Fruit fly (Drosophila melanogaster) whole organism, embryonic: ENCODE measurements around the gene Kdsr.
A peak's percentile ranks its signal among the peaks of the same experiment; 100 is the strongest.

Experiments used
- Atf6 ChIP-seq: fragments of 200-800 bp; sonication (Bioruptor generic); IDR thresholded peaks from 2 replicates; pipeline ENCODE4 v1.3.6; 2022; ENCODE audit warnings: missing biosample characterization, missing genetic modification characterization
- CG10366 ChIP-seq: fragments of 200-800 bp; sonication (Bioruptor generic); IDR thresholded peaks from 2 replicates; pipeline ENCODE4 v1.3.6; 2022; ENCODE audit warnings: missing biosample characterization, missing genetic modification characterization
- CG11456 ChIP-seq: fragments of 200-800 bp; sonication (Bioruptor generic); IDR thresholded peaks from 3 replicates; pipeline ENCODE4 v1.3.6; 2022; ENCODE audit warnings: missing biosample characterization, missing genetic modification characterization
- CG1233 ChIP-seq: fragments of 200-800 bp; sonication (Bioruptor generic); optimal IDR thresholded peaks from 4 replicates; lab custom pipeline; 2018; ENCODE audit warnings: missing biosample characterization, mild to moderate bottlenecking, missing genetic modification characterization
- CG14050 ChIP-seq: fragments of 200-800 bp; sonication (Bioruptor generic); IDR thresholded peaks from 3 replicates; pipeline ENCODE4 v1.3.6; 2022; ENCODE audit warnings: missing biosample characterization, missing genetic modification characterization
- CG17186 ChIP-seq: fragments of 200-800 bp; sonication (Bioruptor generic); optimal IDR thresholded peaks from 3 replicates; lab custom pipeline; 2017; ENCODE audit warnings: missing biosample characterization, missing genetic modification reagents, missing genetic modification characterization
- CG17328 ChIP-seq: fragments of 200-800 bp; sonication (Bioruptor generic); IDR thresholded peaks from 2 replicates; pipeline ENCODE4 v1.3.6; 2022; ENCODE audit warnings: missing biosample characterization, missing genetic modification characterization
- CG17359 ChIP-seq: fragments of 200-800 bp; sonication (Bioruptor generic); optimal IDR thresholded peaks from 3 replicates; lab custom pipeline; 2018; ENCODE audit warnings: missing biosample characterization, mild to moderate bottlenecking, missing genetic modification characterization, moderate library complexity
- CG18476 ChIP-seq: fragments of 200-800 bp; sonication (Bioruptor generic); optimal IDR thresholded peaks from 2 replicates; lab custom pipeline; 2016; ENCODE audit warnings: missing biosample characterization, mild to moderate bottlenecking, missing genetic modification characterization
- CG2712 ChIP-seq: fragments of 200-800 bp; optimal IDR thresholded peaks from 3 replicates; lab custom pipeline; 2019; ENCODE audit warnings: missing biosample characterization, mild to moderate bottlenecking, missing genetic modification characterization, moderate library complexity
- CG2875 ChIP-seq: fragments of 200-800 bp; sonication (Bioruptor generic); optimal IDR thresholded peaks from 2 replicates; lab custom pipeline; 2017; ENCODE audit warnings: missing biosample characterization, mild to moderate bottlenecking, missing genetic modification characterization, missing genetic modification reagents
- CG3065 ChIP-seq: fragments of 200-800 bp; sonication (Bioruptor generic); optimal IDR thresholded peaks from 2 replicates; lab custom pipeline; 2016; ENCODE audit warnings: missing biosample characterization, missing genetic modification characterization
- CG6272 ChIP-seq: fragments of 200-800 bp; sonication (Bioruptor generic); IDR thresholded peaks from 2 replicates; pipeline ENCODE4 v1.3.6; 2022; ENCODE audit warnings: missing biosample characterization, missing genetic modification characterization
- CG6765 ChIP-seq: fragments of 200-800 bp; sonication (Bioruptor generic); optimal IDR thresholded peaks from 3 replicates; lab custom pipeline; 2017; ENCODE audit warnings: missing biosample characterization, mild to moderate bottlenecking, missing genetic modification characterization
- CG6813 ChIP-seq: fragments of 200-800 bp; sonication (Bioruptor generic); optimal IDR thresholded peaks from 2 replicates; lab custom pipeline; 2017; ENCODE audit warnings: missing biosample characterization, missing genetic modification characterization, mild to moderate bottlenecking, moderate library complexity, missing genetic modification reagents
- CG7745 ChIP-seq: fragments of 200-800 bp; sonication (Bioruptor generic); optimal IDR thresholded peaks from 2 replicates; lab custom pipeline; 2018; ENCODE audit warnings: missing biosample characterization, mild to moderate bottlenecking, missing genetic modification characterization, moderate library complexity
- CG8478 ChIP-seq: fragments of >200 bp; optimal IDR thresholded peaks from 2 replicates; lab custom pipeline; 2018
- D19A ChIP-seq: fragments of 200-800 bp; optimal IDR thresholded peaks from 3 replicates; lab custom pipeline; 2019; ENCODE audit warnings: missing biosample characterization, mild to moderate bottlenecking, missing genetic modification characterization, moderate library complexity
- Dip2 ChIP-seq: fragments of 200-800 bp; sonication (Bioruptor generic); IDR thresholded peaks from 2 replicates; pipeline ENCODE4 v1.3.6; 2022; ENCODE audit warnings: missing biosample characterization, missing genetic modification characterization
- Dip3 ChIP-seq: fragments of 200-800 bp; sonication (Bioruptor generic); optimal IDR thresholded peaks from 3 replicates; lab custom pipeline; 2016; ENCODE audit warnings: missing biosample characterization, missing genetic modification characterization
- ERR ChIP-seq: fragments of 200-800 bp; sonication (Bioruptor generic); optimal IDR thresholded peaks from 2 replicates; lab custom pipeline; 2016; ENCODE audit warnings: missing biosample characterization, missing genetic modification characterization
- HLH4C ChIP-seq: fragments of 200-800 bp; sonication (Bioruptor generic); IDR thresholded peaks from 3 replicates; pipeline ENCODE4 v1.3.6; 2022; ENCODE audit warnings: missing biosample characterization, missing genetic modification characterization; ENCODE audit not compliant: partially characterized antibody
- Hr51 ChIP-seq, 2 experiments: fragments of 200-800 bp; sonication (Bioruptor generic); optimal IDR thresholded peaks; 2 replicates in 1 of 2; 3 replicates in 1 of 2; lab custom pipeline; 2016 to 2018; ENCODE audit warnings: missing biosample characterization in 2 of 2, missing genetic modification characterization in 2 of 2, mild to moderate bottlenecking in 1 of 2, moderate library complexity in 1 of 2
- Hsf ChIP-seq: fragments of 200-800 bp; sonication (Bioruptor generic); optimal IDR thresholded peaks from 3 replicates; lab custom pipeline; 2016; ENCODE audit warnings: missing biosample characterization, missing genetic modification characterization
- Lhr ChIP-seq: fragments of 200-800 bp; sonication (Bioruptor generic); optimal IDR thresholded peaks from 3 replicates; lab custom pipeline; 2017; ENCODE audit warnings: mild to moderate bottlenecking, missing biosample characterization, missing genetic modification reagents, missing genetic modification characterization
- Rfx ChIP-seq: fragments of 200-800 bp; sonication (Bioruptor generic); IDR thresholded peaks from 2 replicates; pipeline ENCODE4 v1.3.6; 2022; ENCODE audit warnings: missing biosample characterization, missing genetic modification characterization
- Sry-β ChIP-seq: fragments of 200-800 bp; sonication (Bioruptor generic); optimal IDR thresholded peaks from 2 replicates; lab custom pipeline; 2018; ENCODE audit warnings: missing biosample characterization, mild to moderate bottlenecking, missing genetic modification characterization, moderate library complexity
- Stat92E ChIP-seq, 3 experiments: fragments of >200 bp in 2 of 3; fragments of 200-800 bp in 1 of 3; sonication (Bioruptor generic) in 1 of 3; optimal IDR thresholded peaks; 2 replicates each; lab custom pipeline; 2017 to 2019; ENCODE audit warnings: missing biosample characterization in 3 of 3, missing genetic modification characterization in 3 of 3, mild to moderate bottlenecking in 1 of 3, moderate library complexity in 1 of 3
- abd-A ChIP-seq: fragments of 200-800 bp; sonication (Bioruptor generic); optimal IDR thresholded peaks from 3 replicates; lab custom pipeline; 2019; ENCODE audit warnings: missing biosample characterization, mild to moderate bottlenecking, missing genetic modification characterization, moderate library complexity
- al ChIP-seq: fragments of 200-800 bp; sonication (Bioruptor generic); IDR thresholded peaks from 2 replicates; pipeline ENCODE4 v1.3.6; 2022; ENCODE audit warnings: missing biosample characterization, missing genetic modification characterization
- btn ChIP-seq: fragments of 200-800 bp; sonication (Bioruptor generic); optimal IDR thresholded peaks from 2 replicates; lab custom pipeline; 2016; ENCODE audit warnings: missing biosample characterization, missing genetic modification characterization
- chm ChIP-seq: fragments of 200-800 bp; sonication (Bioruptor generic); IDR thresholded peaks from 2 replicates; pipeline ENCODE4 v1.3.6; 2022; ENCODE audit warnings: missing biosample characterization, missing genetic modification characterization
- ci ChIP-seq: fragments of 200-800 bp; sonication (Bioruptor generic); IDR thresholded peaks from 3 replicates; pipeline ENCODE4 v1.3.6; 2022; ENCODE audit warnings: missing biosample characterization, missing genetic modification characterization
- crc ChIP-seq: fragments of 200-800 bp; sonication (Bioruptor generic); optimal IDR thresholded peaks from 2 replicates; lab custom pipeline; 2016; ENCODE audit warnings: missing biosample characterization, missing genetic modification characterization
- emc ChIP-seq: fragments of 200-800 bp; sonication (Bioruptor generic); optimal IDR thresholded peaks from 2 replicates; lab custom pipeline; 2016; ENCODE audit warnings: missing biosample characterization, missing genetic modification characterization
- esg ChIP-seq: fragments of 200-800 bp; sonication (Bioruptor generic); conservative IDR thresholded peaks from 2 replicates; pipeline ENCODE4 v1.3.6; 2022; ENCODE audit warnings: missing biosample characterization, missing genetic modification characterization
- eve ChIP-seq, 2 experiments: fragments of >200 bp; optimal IDR thresholded peaks; 2 replicates each; lab custom pipeline; 2017; ENCODE audit warnings: missing biosample characterization in 2 of 2, missing genetic modification characterization in 2 of 2
- fru ChIP-seq: fragments of >200 bp; optimal IDR thresholded peaks from 2 replicates; lab custom pipeline; 2017
- gro ChIP-seq: fragments of 200-800 bp; sonication (Bioruptor generic); optimal IDR thresholded peaks from 2 replicates; lab custom pipeline; 2016; ENCODE audit warnings: missing biosample characterization, missing genetic modification characterization
- gt ChIP-seq: fragments of 200-800 bp; sonication (Bioruptor generic); IDR thresholded peaks from 2 replicates; pipeline ENCODE4 v1.3.6; 2022; ENCODE audit warnings: missing biosample characterization, missing genetic modification characterization
- hth ChIP-seq: fragments of >200 bp; optimal IDR thresholded peaks from 2 replicates; lab custom pipeline; 2017; ENCODE audit warnings: inconsistent platforms
- lbe ChIP-seq: fragments of 200-800 bp; sonication (Bioruptor generic); optimal IDR thresholded peaks from 2 replicates; lab custom pipeline; 2016; ENCODE audit warnings: missing biosample characterization, mild to moderate bottlenecking, missing genetic modification characterization
- lov ChIP-seq, 2 experiments: fragments of 200-800 bp in 1 of 2; fragments of >200 bp in 1 of 2; sonication (Bioruptor generic) in 1 of 2; IDR thresholded peaks in 1 of 2; optimal IDR thresholded peaks in 1 of 2; 2 replicates in 1 of 2; 3 replicates in 1 of 2; pipeline versions ENCODE4 v1.3.6 to Lab custom; 2017 to 2022; ENCODE audit warnings: missing biosample characterization in 1 of 2, missing genetic modification characterization in 1 of 2
- nerfin-2 ChIP-seq: fragments of 200-800 bp; sonication (Bioruptor generic); IDR thresholded peaks from 2 replicates; pipeline ENCODE4 v1.3.6; 2022; ENCODE audit warnings: missing biosample characterization, missing genetic modification characterization; ENCODE audit not compliant: partially characterized antibody
- ranshi ChIP-seq: fragments of 200-800 bp; sonication (Bioruptor generic); IDR thresholded peaks from 2 replicates; pipeline ENCODE4 v1.3.6; 2022; ENCODE audit warnings: missing biosample characterization, missing genetic modification characterization
- sc ChIP-seq, 3 experiments: fragments of >200 bp in 2 of 3; fragments of 200-800 bp in 1 of 3; sonication (Bioruptor generic) in 1 of 3; optimal IDR thresholded peaks; 2 replicates in 2 of 3; 3 replicates in 1 of 3; lab custom pipeline; 2017; ENCODE audit warnings: mild to moderate bottlenecking in 1 of 3, missing biosample characterization in 1 of 3, missing genetic modification characterization in 1 of 3, missing genetic modification reagents in 1 of 3
- schlank ChIP-seq: fragments of 200-800 bp; sonication (Bioruptor generic); optimal IDR thresholded peaks from 2 replicates; lab custom pipeline; 2018; ENCODE audit warnings: missing biosample characterization, mild to moderate bottlenecking, missing genetic modification characterization
- slbo ChIP-seq: fragments of 200-800 bp; sonication (Bioruptor generic); IDR thresholded peaks from 2 replicates; pipeline ENCODE4 v1.3.6; 2022; ENCODE audit warnings: missing biosample characterization, missing genetic modification characterization
- tup ChIP-seq: fragments of 200-800 bp; sonication (Bioruptor generic); optimal IDR thresholded peaks from 2 replicates; lab custom pipeline; 2016; ENCODE audit warnings: missing biosample characterization, mild to moderate bottlenecking, missing genetic modification characterization, moderate library complexity
- unc-4 ChIP-seq: fragments of 200-800 bp; sonication (Bioruptor generic); IDR thresholded peaks from 2 replicates; pipeline ENCODE4 v1.3.6; 2022; ENCODE audit warnings: missing biosample characterization, missing genetic modification characterization; ENCODE audit not compliant: partially characterized antibody
- wor ChIP-seq: fragments of 200-800 bp; sonication (Bioruptor generic); IDR thresholded peaks from 2 replicates; pipeline ENCODE4 v1.3.6; 2022; ENCODE audit warnings: missing biosample characterization, missing genetic modification characterization

Kdsr gene

DNA sequence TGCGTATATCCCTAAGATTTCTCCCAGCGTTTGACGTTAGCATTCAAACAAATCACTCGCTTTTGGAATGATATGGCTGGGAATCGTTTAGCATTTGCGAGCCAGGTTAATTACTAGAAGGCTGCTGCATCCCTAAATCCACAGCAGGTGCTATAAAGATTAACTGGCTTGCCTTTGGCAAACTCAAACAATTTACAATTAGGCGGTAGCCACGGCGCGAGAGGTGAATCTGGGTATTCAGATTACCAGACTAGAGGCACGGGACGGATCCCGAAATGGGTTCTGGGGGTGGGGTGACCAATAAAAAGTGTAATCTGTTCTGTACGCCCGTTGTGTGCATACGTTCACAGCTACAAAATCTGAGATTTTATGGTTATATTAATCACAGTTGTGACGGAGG lies 18.9 kb upstream of the Kdsr start, which contains the start of gene CG11892 (continued):
- TF ChIP-seq Atf6 = peak; percentile 21; the same call in 1 of the 2 replicates
- TF ChIP-seq crc (GFP tag; lab: Kevin White, UChicago) = no peak
- no peak for TF ChIP-seq CG2875
- no peak for TF ChIP-seq lov (optimal IDR thresholded peaks at IDR 0.05; lab: Kevin White, UChicago)
- no peak for TF ChIP-seq lov (GFP tag; IDR thresholded peaks at IDR 0.05; lab: Robert Waterston, UW)
- no peak for TF ChIP-seq CG8478
- TF ChIP-seq Dip2 (GFP tag; lab: Robert Waterston, UW) = no peak
- TF ChIP-seq lbe = no peak
- TF ChIP-seq CG14050 = 0 out of 3 replicates have a peak, but pooled peaks have one; percentile 13
- TF ChIP-seq ranshi (GFP tag; lab: Robert Waterston, UW) = no peak
- no peak for TF ChIP-seq btn
- peak; percentile 69; the same call in 1 of the 3 replicates for TF ChIP-seq ci (GFP tag; lab: Robert Waterston, UW)
- no peak for TF ChIP-seq Sry-β
- no peak for TF ChIP-seq chm (GFP tag; lab: Robert Waterston, UW)
- peak; percentile 30 for TF ChIP-seq CG6765 (GFP tag; lab: Kevin White, UChicago)
- no peak for TF ChIP-seq CG3065 (GFP tag; lab: Kevin White, UChicago)
- TF ChIP-seq CG6272 (GFP tag; lab: Robert Waterston, UW) = no peak
- no peak for TF ChIP-seq CG6813 (GFP tag; lab: Kevin White, UChicago)
- TF ChIP-seq slbo (GFP tag; lab: Robert Waterston, UW) = no peak
- peak; percentile 60 for TF ChIP-seq CG17359 (tag; lab: Kevin White, UChicago)
- TF ChIP-seq CG17186 (GFP tag; lab: Kevin White, UChicago) = no peak
- no peak for TF ChIP-seq CG11456 (GFP tag; lab: Robert Waterston, UW)
- TF ChIP-seq hth (lab: Kevin White, UChicago) = no peak
- TF ChIP-seq nerfin-2 = no peak
- TF ChIP-seq gro (GFP tag; lab: Kevin White, UChicago) = no peak
- no peak for TF ChIP-seq sc (optimal IDR thresholded peaks at IDR 0.05; lab: Kevin White, UChicago)
- TF ChIP-seq sc (GFP tag; optimal IDR thresholded peaks at IDR 0.05; lab: Kevin White, UChicago) = no peak
- no peak for TF ChIP-seq Hr51 (GFP tag; optimal IDR thresholded peaks at IDR 0.05; lab: Kevin White, UChicago)
- TF ChIP-seq fru (lab: Kevin White, UChicago) = no peak
- TF ChIP-seq schlank (tag; lab: Kevin White, UChicago) = peak; percentile 79
- no peak for TF ChIP-seq Lhr (GFP tag; lab: Kevin White, UChicago)
- no peak for TF ChIP-seq CG17328 (GFP tag; lab: Robert Waterston, UW)
- TF ChIP-seq CG7745 (tag; lab: Kevin White, UChicago) = no peak
- TF ChIP-seq CG1233 (GFP tag; lab: Kevin White, UChicago) = no peak
- no peak for TF ChIP-seq unc-4 (GFP tag; lab: Robert Waterston, UW)
- no peak for TF ChIP-seq al (GFP tag; lab: Robert Waterston, UW)
- no peak for TF ChIP-seq HLH4C (GFP tag; lab: Robert Waterston, UW)
- no peak for TF ChIP-seq emc (GFP tag; lab: Kevin White, UChicago)
- TF ChIP-seq CG2712 (tag; lab: Kevin White, UChicago) = no peak
- TF ChIP-seq ERR (GFP tag; lab: Kevin White, UChicago) = no peak
- TF ChIP-seq Hsf (GFP tag; lab: Kevin White, UChicago) = no peak
- TF ChIP-seq CG18476 (GFP tag; lab: Kevin White, UChicago) = no peak
- TF ChIP-seq D19A (tag; lab: Kevin White, UChicago) = no peak
- no peak for TF ChIP-seq abd-A
- TF ChIP-seq Dip3 (GFP tag; lab: Kevin White, UChicago) = no peak
- no peak for TF ChIP-seq tup (GFP tag; lab: Kevin White, UChicago)
- TF ChIP-seq eve (GFP tag; optimal IDR thresholded peaks at IDR 0.05; lab: Kevin White, UChicago) = no peak
- TF ChIP-seq wor = no peak
- TF ChIP-seq CG10366 (GFP tag; lab: Robert Waterston, UW) = no peak
- TF ChIP-seq esg = no peak
- TF ChIP-seq Stat92E (GFP tag; optimal IDR thresholded peaks at IDR 0.05; lab: Kevin White, UChicago) = no peak
- no peak for TF ChIP-seq gt (GFP tag; lab: Robert Waterston, UW)
- TF ChIP-seq Rfx (GFP tag; lab: Robert Waterston, UW) = 0 out of 2 replicates have a peak, but pooled peaks have one; percentile 15
